Fruit fly (Drosophila melanogaster) whole organism, larva: ENCODE measurements around the gene Or88a.

Experiments
- noc ChIP-seq: fragments of 200-800 bp; sonication (Bioruptor generic); optimal IDR thresholded peaks from 3 replicates; lab custom pipeline; 2019; ENCODE audit warnings: missing biosample characterization, mild to moderate bottlenecking, missing genetic modification characterization, moderate library complexity

Or88a gene

DNA sequence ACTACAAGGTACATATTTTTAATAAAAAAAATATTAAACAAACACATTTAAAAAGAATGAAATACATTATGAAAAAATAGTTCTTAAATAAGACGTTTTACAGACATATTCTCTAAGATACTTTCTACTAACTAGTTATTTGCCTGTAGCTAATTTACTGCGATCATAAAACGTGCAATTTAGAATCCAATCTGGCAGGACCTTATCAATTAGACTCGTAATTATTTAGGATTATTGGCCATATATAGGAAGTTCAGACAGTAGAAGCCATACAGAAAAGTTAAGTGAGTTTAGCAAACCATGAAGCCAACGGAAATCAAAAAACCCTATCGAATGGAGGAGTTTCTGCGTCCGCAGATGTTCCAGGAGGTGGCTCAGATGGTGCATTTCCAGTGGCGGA is at the start of gene Or88a:
Gene Or88a (plus strand): TSS at position 301 of the 400 bp plus-strand sequence.
- TF ChIP-seq noc (tag; lab: Kevin White, UChicago): no peak

dm6 chr3R:14059703-14060300 is 49.4 kb upstream of the Or88a start:
- no peak for TF ChIP-seq noc (tag; lab: Kevin White, UChicago)

dm6 chr3R:14060399-14060798 is 48.8 kb upstream of the Or88a start:
- TF ChIP-seq noc (tag; lab: Kevin White, UChicago): no peak

- TF ChIP-seq noc (tag; lab: Kevin White, UChicago): no peak
Measured at dm6 chr3R:14061049-14061987, 47.9 kb upstream of the Or88a start.

DNA sequence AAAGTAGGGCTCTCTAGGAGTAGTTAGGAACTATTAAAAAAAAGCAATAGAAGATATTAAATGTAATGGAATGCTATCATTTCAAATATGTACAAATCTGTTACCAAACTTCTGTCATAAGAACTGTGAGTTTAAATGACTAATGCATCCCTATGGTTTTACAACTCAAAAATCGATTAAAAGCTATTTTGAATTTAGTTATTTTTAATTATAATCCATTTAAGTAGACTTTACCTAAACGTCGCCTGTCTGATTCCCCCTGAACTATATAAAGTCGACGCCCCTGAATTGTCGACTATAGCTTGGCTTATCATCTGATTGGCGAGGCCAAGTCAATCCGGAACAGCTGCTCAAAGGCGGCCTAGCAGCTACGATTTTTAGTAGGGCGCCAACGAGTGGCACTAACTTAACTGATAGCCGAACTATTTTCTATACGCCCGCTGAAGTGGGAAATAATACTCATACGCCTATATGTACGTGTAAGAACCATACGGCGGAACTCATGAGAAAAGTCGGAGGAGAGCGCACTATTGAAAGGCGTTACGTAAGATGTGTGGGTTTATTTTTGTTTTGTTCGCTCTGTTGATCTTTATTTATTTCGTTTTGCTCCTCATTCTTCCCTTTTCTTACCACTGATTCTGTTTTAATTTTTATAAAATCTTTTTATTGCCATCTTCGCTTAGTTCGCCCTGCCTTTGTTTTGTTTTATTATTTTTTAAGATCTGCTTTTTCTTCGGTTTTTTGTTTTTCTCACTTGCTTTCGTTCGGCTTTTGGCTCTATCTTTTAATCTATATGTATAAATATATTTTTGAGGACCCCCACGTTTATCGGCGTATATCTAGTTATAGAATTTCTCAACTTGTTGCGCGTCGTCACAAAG is 47.0 kb upstream of the Or88a start:
- peak; percentile 85 for TF ChIP-seq noc (tag; lab: Kevin White, UChicago)

dm6 chr3R:14062869-14063543 is 46.2 kb upstream of the Or88a start:
- no peak for TF ChIP-seq noc (tag; lab: Kevin White, UChicago)

DNA sequence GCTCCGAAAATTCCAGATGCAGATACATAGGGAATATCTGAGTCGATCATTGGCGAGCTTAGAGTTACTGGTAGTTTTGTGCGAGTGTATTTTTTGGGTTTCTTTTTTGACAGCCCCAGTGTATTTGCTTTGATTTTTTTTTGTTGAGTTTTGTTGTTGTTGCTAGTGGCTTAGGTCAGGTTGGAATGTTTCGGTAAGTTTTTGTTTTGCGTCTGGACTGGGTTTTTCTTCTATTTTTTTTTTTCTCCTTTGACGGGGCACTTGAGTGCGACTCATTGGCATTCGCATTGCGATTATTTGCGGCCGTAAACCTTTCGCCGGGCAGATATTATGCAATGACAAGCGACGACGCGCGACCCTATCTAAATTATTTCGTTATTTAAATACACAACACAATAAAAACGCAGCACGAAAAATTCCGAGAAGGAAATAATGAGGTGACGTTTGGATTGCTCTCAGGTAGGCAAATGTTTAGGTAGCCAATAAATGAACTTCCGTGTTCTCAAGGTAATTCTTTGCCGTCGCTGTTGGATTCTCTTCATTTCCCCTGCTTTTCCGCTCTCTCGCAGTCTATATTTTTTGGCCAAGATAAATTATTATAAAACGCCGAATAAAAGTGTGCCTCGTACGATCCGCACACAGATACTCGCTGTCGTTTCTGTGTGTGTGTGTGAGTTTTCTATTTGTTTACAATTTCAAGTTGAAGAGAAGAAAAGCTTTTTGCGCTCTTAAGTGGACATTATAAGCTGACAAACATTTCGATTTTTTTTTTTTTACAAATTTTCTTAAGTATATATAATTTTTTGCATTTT is 44.9 kb upstream of the Or88a start:
- no peak for TF ChIP-seq noc (tag; lab: Kevin White, UChicago)

- TF ChIP-seq noc (tag; lab: Kevin White, UChicago): no peak
Measured at dm6 chr3R:14065241-14065640, 44.0 kb upstream of the Or88a start.

- TF ChIP-seq noc (tag; lab: Kevin White, UChicago): no peak
Measured at dm6 chr3R:14067904-14068636, 41.2 kb upstream of the Or88a start.

dm6 chr3R:14070096-14070495 is 39.1 kb upstream of the Or88a start:
- TF ChIP-seq noc (tag; lab: Kevin White, UChicago): no peak

DNA sequence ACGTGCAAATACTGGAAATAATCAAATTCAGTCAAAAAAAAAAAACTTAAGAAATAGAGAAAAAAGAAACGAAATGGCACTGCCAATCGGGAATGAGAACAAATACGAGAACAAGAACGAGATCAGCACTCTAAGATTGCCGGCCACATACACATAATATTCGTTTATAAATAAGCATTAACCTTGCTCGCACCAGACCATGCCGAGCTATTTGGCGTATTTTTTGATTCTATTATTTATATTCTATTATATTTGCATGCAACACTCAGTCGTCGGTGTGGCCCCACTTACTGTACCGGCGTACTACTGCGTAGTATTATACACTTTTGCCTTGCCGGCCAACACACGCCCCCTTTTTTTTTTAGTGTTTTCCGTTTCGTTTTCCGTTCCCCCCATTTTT is 38.6 kb upstream of the Or88a start:
- no peak for TF ChIP-seq noc (tag; lab: Kevin White, UChicago)

- TF ChIP-seq noc (tag; lab: Kevin White, UChicago): no peak
Measured at dm6 chr3R:14077026-14077425, 32.2 kb upstream of the Or88a start.

DNA sequence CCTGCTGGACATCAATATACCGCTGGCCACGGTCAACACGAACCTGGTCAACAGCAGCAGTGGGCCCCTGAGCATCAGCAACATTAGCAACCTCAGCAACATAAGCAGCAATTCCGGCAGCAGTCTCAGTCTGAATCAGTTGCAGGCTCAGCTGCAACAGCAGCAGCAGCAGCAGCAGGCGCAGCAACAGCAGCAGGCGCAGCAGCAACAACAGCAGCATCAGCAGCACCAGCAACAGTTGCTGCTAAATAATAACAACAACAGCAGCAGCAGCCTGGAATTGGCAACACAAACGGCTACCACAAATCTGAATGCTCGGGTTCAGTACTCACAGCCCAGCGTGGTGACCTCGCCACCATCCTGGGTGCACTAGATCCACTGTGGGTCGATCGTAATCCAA is 27.7 kb upstream of the Or88a start:
- TF ChIP-seq noc (tag; lab: Kevin White, UChicago): no peak

dm6 chr3R:14085555-14085954 is 23.7 kb upstream of the Or88a start:
- no peak for TF ChIP-seq noc (tag; lab: Kevin White, UChicago)
